Fruit fly (Drosophila melanogaster) S2 (cell line): ENCODE results near the gene Fdx1.

Experiments used
- CG8478 ChIP-seq: fragments of >200 bp; optimal IDR thresholded peaks from 2 replicates; lab custom pipeline; 2018
- CTCF ChIP-seq, 2 experiments: fragments of >200 bp; optimal IDR thresholded peaks; 2 replicates each; lab custom pipeline; 2018

dm6 chr3L:9357830-9358712 is 13.0 kb downstream of the Fdx1 start:
- TF ChIP-seq CG8478 = no peak
- TF ChIP-seq CTCF (optimal IDR thresholded peaks at IDR 0.05; lab: Kevin White, UChicago) = no peak
